Fruit fly (Drosophila melanogaster): ENCODE data around the gene Actn3.
"Not testable (repeated sequence)": the region's sequence is repeated elsewhere in the genome, so short reads cannot be mapped to it uniquely, and the experiment has no call there.

- TF ChIP-seq CG8478, CTCF (optimal IDR thresholded peaks at IDR 0.05): not testable (repeated sequence)
Observed at dm6 chr3R:16988514-16988913, 10.9 kb upstream of the Actn3 start, which contains the start of gene MESK4.

Measured in S2 (cell line).